Worm (Caenorhabditis elegans): ENCODE measurements around the gene Y105C5A.13.

ce11 chrIV:15591975-15592374, 49.1 kb upstream of the Y105C5A.13 start:
- TF ChIP-seq efl-1 (GFP tag; optimal IDR thresholded peaks at IDR 0.05) (no peak), mxl-1 (tag; optimal IDR thresholded peaks at IDR 0.05) (no peak), ztf-22 (GFP tag; optimal IDR thresholded peaks at IDR 0.05) (no peak), repo-1 (tag; optimal IDR thresholded peaks at IDR 0.05) (no peak), tlf-1 (GFP tag; optimal IDR thresholded peaks at IDR 0.05) (no peak), ztf-28 (GFP tag; IDR thresholded peaks at IDR 0.05) (no peak), ekl-4 (GFP tag; IDR thresholded peaks at IDR 0.05) (no peak)
